Fruit fly (Drosophila melanogaster) whole organism, embryonic: ENCODE data around the gene Drsl4.

ENCODE experiments used
- ATbp ChIP-seq: fragments of 200-800 bp; sonication (Bioruptor generic); optimal IDR thresholded peaks from 2 replicates; lab custom pipeline; 2017; ENCODE audit warnings: missing biosample characterization, mild to moderate bottlenecking, missing genetic modification characterization, missing genetic modification reagents
- Ada2b ChIP-seq: fragments of 200-800 bp; sonication (Bioruptor generic); IDR thresholded peaks from 2 replicates; pipeline ENCODE4 v1.3.6; 2022; ENCODE audit warnings: missing biosample characterization, missing genetic modification characterization
- Atf3 ChIP-seq: fragments of 200-800 bp; sonication (Bioruptor generic); optimal IDR thresholded peaks from 3 replicates; lab custom pipeline; 2016; ENCODE audit warnings: missing biosample characterization, missing genetic modification characterization
- B-H2 ChIP-seq: fragments of 200-800 bp; sonication (Bioruptor generic); optimal IDR thresholded peaks from 2 replicates; lab custom pipeline; 2018; ENCODE audit warnings: missing biosample characterization, mild to moderate bottlenecking, missing genetic modification characterization
- Blimp-1 ChIP-seq: fragments of 200-800 bp; sonication (Bioruptor generic); optimal IDR thresholded peaks from 3 replicates; lab custom pipeline; 2018; ENCODE audit warnings: missing biosample characterization, missing genetic modification characterization, mild to moderate bottlenecking, moderate library complexity, missing genetic modification reagents
- CG10321 ChIP-seq: fragments of 200-800 bp; sonication (Bioruptor generic); IDR thresholded peaks from 2 replicates; pipeline ENCODE4 v1.3.6; 2022; ENCODE audit warnings: missing biosample characterization, missing genetic modification characterization
- CG10654 ChIP-seq: fragments of 200-800 bp; sonication (Bioruptor generic); optimal IDR thresholded peaks from 2 replicates; lab custom pipeline; 2016; ENCODE audit warnings: missing biosample characterization, missing genetic modification characterization
- CG11085 ChIP-seq: fragments of 200-800 bp; sonication (Bioruptor generic); IDR thresholded peaks from 2 replicates; pipeline ENCODE4 v1.3.6; 2022; ENCODE audit warnings: missing biosample characterization, missing genetic modification characterization
- CG11560 ChIP-seq: fragments of 200-800 bp; sonication (Bioruptor generic); IDR thresholded peaks from 3 replicates; pipeline ENCODE4 v1.3.6; 2022; ENCODE audit warnings: missing biosample characterization, missing genetic modification characterization
- CG12744 ChIP-seq: fragments of 200-800 bp; sonication (Bioruptor generic); optimal IDR thresholded peaks from 2 replicates; lab custom pipeline; 2016; ENCODE audit warnings: missing biosample characterization, missing genetic modification characterization
- CG15011 ChIP-seq: fragments of 200-800 bp; sonication (Bioruptor generic); optimal IDR thresholded peaks from 3 replicates; lab custom pipeline; 2018; ENCODE audit warnings: missing biosample characterization, mild to moderate bottlenecking, missing genetic modification characterization
- CG15269 ChIP-seq: fragments of 200-800 bp; sonication (Bioruptor generic); optimal IDR thresholded peaks from 2 replicates; lab custom pipeline; 2018; ENCODE audit warnings: missing biosample characterization, mild to moderate bottlenecking, missing genetic modification characterization, moderate library complexity
- CG17802 ChIP-seq: fragments of 200-800 bp; sonication (Bioruptor generic); optimal IDR thresholded peaks from 2 replicates; lab custom pipeline; 2018; ENCODE audit warnings: missing biosample characterization, mild to moderate bottlenecking, missing genetic modification characterization, moderate library complexity
- CG17829 ChIP-seq: fragments of 200-800 bp; optimal IDR thresholded peaks from 2 replicates; lab custom pipeline; 2019; ENCODE audit warnings: missing biosample characterization, mild to moderate bottlenecking, missing genetic modification characterization, moderate library complexity
- CG3065 ChIP-seq: fragments of 200-800 bp; sonication (Bioruptor generic); optimal IDR thresholded peaks from 2 replicates; lab custom pipeline; 2016; ENCODE audit warnings: missing biosample characterization, missing genetic modification characterization
- CG33557 ChIP-seq: fragments of 200-800 bp; sonication (Bioruptor generic); optimal IDR thresholded peaks from 2 replicates; lab custom pipeline; 2019; ENCODE audit warnings: missing biosample characterization, mild to moderate bottlenecking, missing genetic modification characterization, moderate library complexity
- CG34224 ChIP-seq: fragments of 200-800 bp; sonication (Bioruptor generic); IDR thresholded peaks from 3 replicates; pipeline ENCODE4 v1.3.6; 2022; ENCODE audit warnings: missing biosample characterization, missing genetic modification characterization; ENCODE audit not compliant: partially characterized antibody
- CG3726 ChIP-seq: fragments of 200-800 bp; sonication (Bioruptor generic); IDR thresholded peaks from 3 replicates; pipeline ENCODE4, ENCODE4 v1.3.6; 2022; ENCODE audit warnings: missing biosample characterization, missing genetic modification characterization
- CG42726 ChIP-seq: fragments of 200-800 bp; sonication (Bioruptor generic); IDR thresholded peaks from 2 replicates; pipeline ENCODE4 v1.3.6; 2022; ENCODE audit warnings: missing biosample characterization, missing genetic modification characterization; ENCODE audit not compliant: partially characterized antibody
- CG4328 ChIP-seq: fragments of 200-800 bp; sonication (Bioruptor generic); optimal IDR thresholded peaks from 3 replicates; lab custom pipeline; 2017; ENCODE audit warnings: missing biosample characterization, missing genetic modification reagents, missing genetic modification characterization
- CG4404 ChIP-seq: fragments of 200-800 bp; sonication (Bioruptor generic); IDR thresholded peaks from 2 replicates; pipeline ENCODE4 v1.3.6; 2022; ENCODE audit warnings: missing biosample characterization, missing genetic modification characterization
- CG6272 ChIP-seq: fragments of 200-800 bp; sonication (Bioruptor generic); IDR thresholded peaks from 2 replicates; pipeline ENCODE4 v1.3.6; 2022; ENCODE audit warnings: missing biosample characterization, missing genetic modification characterization
- CG6791 ChIP-seq: fragments of 200-800 bp; sonication (Bioruptor generic); IDR thresholded peaks from 3 replicates; pipeline ENCODE4 v1.3.6; 2022; ENCODE audit warnings: missing biosample characterization, missing genetic modification characterization; ENCODE audit not compliant: partially characterized antibody
- CG7963 ChIP-seq: fragments of 200-800 bp; sonication (Bioruptor generic); IDR thresholded peaks from 3 replicates; pipeline ENCODE4 v1.3.6; 2022; ENCODE audit warnings: missing biosample characterization, missing genetic modification characterization; ENCODE audit not compliant: partially characterized antibody
- CG8089 ChIP-seq: fragments of 200-800 bp; sonication (Bioruptor generic); optimal IDR thresholded peaks from 3 replicates; lab custom pipeline; 2016; ENCODE audit warnings: missing biosample characterization, missing genetic modification characterization
- CG8765 ChIP-seq: fragments of 200-800 bp; sonication (Bioruptor generic); IDR thresholded peaks from 2 replicates; pipeline ENCODE4 v1.3.6; 2022; ENCODE audit warnings: missing biosample characterization, missing genetic modification characterization
- CG9437 ChIP-seq: fragments of 200-800 bp; sonication (Bioruptor generic); optimal IDR thresholded peaks from 2 replicates; lab custom pipeline; 2018; ENCODE audit warnings: missing biosample characterization, mild to moderate bottlenecking, missing genetic modification characterization
- CG9876 ChIP-seq: fragments of 200-800 bp; sonication (Bioruptor generic); optimal IDR thresholded peaks from 2 replicates; lab custom pipeline; 2016; ENCODE audit warnings: missing biosample characterization, missing genetic modification characterization
- Gug ChIP-seq: fragments of 200-800 bp; sonication (Bioruptor generic); IDR thresholded peaks from 4 replicates; pipeline ENCODE4 v1.3.6; 2022; ENCODE audit warnings: missing biosample characterization, missing genetic modification characterization
- HHEX ChIP-seq: fragments of 200-800 bp; sonication (Bioruptor generic); optimal IDR thresholded peaks from 3 replicates; lab custom pipeline; 2017; ENCODE audit warnings: missing biosample characterization, mild to moderate bottlenecking, missing genetic modification characterization, missing genetic modification reagents
- Hand ChIP-seq: fragments of 200-800 bp; sonication (Bioruptor generic); optimal IDR thresholded peaks from 2 replicates; lab custom pipeline; 2017; ENCODE audit warnings: mild to moderate bottlenecking, missing biosample characterization, missing genetic modification reagents, missing genetic modification characterization
- Med ChIP-seq: fragments of 200-800 bp; sonication (Bioruptor generic); peaks from one replicate; lab custom pipeline; 2016; ENCODE audit warnings: missing biosample characterization, missing genetic modification characterization, mild to moderate bottlenecking, inconsistent platforms, moderate library complexity
- NC2α ChIP-seq: fragments of 200-800 bp; sonication (Bioruptor generic); optimal IDR thresholded peaks from 2 replicates; lab custom pipeline; 2016; ENCODE audit warnings: missing biosample characterization, missing genetic modification characterization
- Sin3A ChIP-seq: fragments of >200 bp; optimal IDR thresholded peaks from 2 replicates; lab custom pipeline; 2018
- Sry-δ ChIP-seq: fragments of 200-800 bp; sonication (Bioruptor generic); optimal IDR thresholded peaks from 2 replicates; lab custom pipeline; 2016; ENCODE audit warnings: missing biosample characterization, missing genetic modification characterization
- bowl ChIP-seq: fragments of 200-800 bp; sonication (Bioruptor generic); IDR thresholded peaks from 2 replicates; pipeline ENCODE4 v1.3.6; 2022; ENCODE audit warnings: missing biosample characterization, missing genetic modification characterization
- btn ChIP-seq: fragments of 200-800 bp; sonication (Bioruptor generic); optimal IDR thresholded peaks from 2 replicates; lab custom pipeline; 2016; ENCODE audit warnings: missing biosample characterization, missing genetic modification characterization
- chinmo ChIP-seq: fragments of 200-800 bp; sonication (Bioruptor generic); IDR thresholded peaks from 4 replicates; pipeline ENCODE4 v1.3.6; 2022; ENCODE audit warnings: missing biosample characterization, missing genetic modification characterization; ENCODE audit not compliant: partially characterized antibody
- dimm ChIP-seq: fragments of 200-800 bp; sonication (Bioruptor generic); IDR thresholded peaks from 2 replicates; pipeline ENCODE4 v1.3.6; 2022; ENCODE audit warnings: missing biosample characterization, missing genetic modification characterization
- dm ChIP-seq: fragments of 200-800 bp; sonication (Bioruptor generic); optimal IDR thresholded peaks from 3 replicates; lab custom pipeline; 2016; ENCODE audit warnings: missing biosample characterization, missing genetic modification characterization
- dpn ChIP-seq, 2 experiments: fragments of 200-800 bp; sonication (Bioruptor generic); optimal IDR thresholded peaks; 3 replicates each; lab custom pipeline; 2016; ENCODE audit warnings: missing biosample characterization in 2 of 2, missing genetic modification characterization in 2 of 2
- eyg ChIP-seq: fragments of 200-800 bp; sonication (Bioruptor generic); optimal IDR thresholded peaks from 3 replicates; lab custom pipeline; 2016; ENCODE audit warnings: missing biosample characterization, missing genetic modification characterization
- fd64A ChIP-seq: fragments of 200-800 bp; sonication (Bioruptor generic); optimal IDR thresholded peaks from 3 replicates; lab custom pipeline; 2018; ENCODE audit warnings: missing biosample characterization, mild to moderate bottlenecking, missing genetic modification characterization
- ftz-f1 ChIP-seq: fragments of 200-800 bp; sonication (Bioruptor generic); optimal IDR thresholded peaks from 2 replicates; lab custom pipeline; 2016; ENCODE audit warnings: missing biosample characterization, missing genetic modification characterization
- lola ChIP-seq, 3 experiments: fragments of >200 bp in 2 of 3; fragments of 200-800 bp in 1 of 3; sonication (Bioruptor generic) in 1 of 3; optimal IDR thresholded peaks; 2 replicates each; lab custom pipeline; 2017 to 2019; ENCODE audit warnings: missing biosample characterization in 3 of 3, missing genetic modification characterization in 3 of 3, mild to moderate bottlenecking in 1 of 3, moderate library complexity in 1 of 3
- pb ChIP-seq: fragments of 200-800 bp; sonication (Bioruptor generic); optimal IDR thresholded peaks from 3 replicates; lab custom pipeline; 2016; ENCODE audit warnings: missing biosample characterization, missing genetic modification characterization
- pita ChIP-seq: fragments of 200-800 bp; sonication (Bioruptor generic); optimal IDR thresholded peaks from 2 replicates; lab custom pipeline; 2017; ENCODE audit warnings: missing biosample characterization, mild to moderate bottlenecking, missing genetic modification characterization
- psq ChIP-seq: fragments of 200-800 bp; sonication (Bioruptor generic); optimal IDR thresholded peaks from 2 replicates; lab custom pipeline; 2017; ENCODE audit warnings: missing biosample characterization, missing genetic modification characterization
- sr ChIP-seq: fragments of 200-800 bp; sonication (Bioruptor generic); IDR thresholded peaks from 3 replicates; pipeline ENCODE4 v1.3.6; 2022; ENCODE audit warnings: missing biosample characterization, missing genetic modification characterization
- vnd ChIP-seq: fragments of 200-800 bp; sonication (Bioruptor generic); IDR thresholded peaks from 3 replicates; pipeline ENCODE4 v1.3.6; 2022; ENCODE audit warnings: missing biosample characterization, missing genetic modification characterization; ENCODE audit not compliant: partially characterized antibody
- z ChIP-seq: fragments of 200-800 bp; sonication (Bioruptor generic); IDR thresholded peaks from 3 replicates; pipeline ENCODE4 v1.3.6; 2022; ENCODE audit warnings: missing biosample characterization, missing genetic modification characterization

The Drsl4 gene

DNA sequence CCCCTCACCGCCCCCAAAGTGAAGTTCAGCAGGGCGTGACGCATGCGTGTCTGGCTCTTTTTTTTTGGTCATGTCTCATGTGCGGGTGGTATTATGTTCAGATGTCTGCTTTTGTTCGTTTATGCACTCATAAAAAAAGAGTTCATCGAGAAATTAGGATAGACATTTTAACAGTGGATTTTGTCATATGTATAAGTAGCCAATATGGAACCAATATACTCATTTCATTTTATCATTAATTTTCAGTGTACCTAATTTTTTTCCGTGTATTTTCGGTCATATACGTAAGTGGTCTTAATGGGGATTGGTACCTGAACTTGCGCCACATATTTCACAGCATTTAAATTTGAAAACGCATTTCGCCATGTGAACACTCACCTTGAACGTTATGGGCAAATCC lies 15.1 kb upstream of the Drsl4 start (continued):
- TF ChIP-seq CG4404 (GFP tag; lab: Robert Waterston, UW): 0 out of 2 replicates have a peak, but pooled peaks have one; percentile 29
- peak; percentile 63 for TF ChIP-seq btn (GFP tag; lab: Kevin White, UChicago)
- TF ChIP-seq CG33557 (GFP tag; lab: Kevin White, UChicago): peak; percentile 3
- no peak for TF ChIP-seq bowl (GFP tag; lab: Robert Waterston, UW)
- TF ChIP-seq HHEX (GFP tag; lab: Kevin White, UChicago): peak; percentile 58
- TF ChIP-seq CG6272: no peak
- TF ChIP-seq CG17829 (tag; lab: Kevin White, UChicago): peak; percentile 41
- TF ChIP-seq chinmo (GFP tag; lab: Robert Waterston, UW): no peak
- TF ChIP-seq sr: 0 out of 3 replicates have a peak, but pooled peaks have one; percentile 35
- TF ChIP-seq CG42726: no peak
- no peak for TF ChIP-seq pita (GFP tag; lab: Kevin White, UChicago)
- TF ChIP-seq B-H2: no peak
- no peak for TF ChIP-seq CG10321 (GFP tag; lab: Robert Waterston, UW)
- TF ChIP-seq CG8089 (GFP tag; lab: Kevin White, UChicago): no peak
- TF ChIP-seq CG34224 (GFP tag; lab: Robert Waterston, UW): no peak
- no peak for TF ChIP-seq NC2α (GFP tag; lab: Kevin White, UChicago)
- peak; percentile 65 for TF ChIP-seq CG15269 (tag; lab: Kevin White, UChicago)
- no peak for TF ChIP-seq dm
- TF ChIP-seq Gug: 0 out of 4 replicates have a peak, but pooled peaks have one; percentile 10
- peak in 1 of 3 experiments; percentile 21 for TF ChIP-seq lola (GFP tag; optimal IDR thresholded peaks at IDR 0.05; lab: Kevin White, UChicago)
- no peak for TF ChIP-seq dimm (GFP tag; lab: Robert Waterston, UW)
- no peak for TF ChIP-seq Hand (GFP tag; lab: Kevin White, UChicago)
- TF ChIP-seq CG9437 (GFP tag; lab: Kevin White, UChicago): peak; percentile 37
- TF ChIP-seq dpn (GFP tag; optimal IDR thresholded peaks at IDR 0.05; lab: Kevin White, UChicago): peak; percentile 20 to 58
- no peak for TF ChIP-seq Atf3 (GFP tag; lab: Kevin White, UChicago)
- TF ChIP-seq vnd (GFP tag; lab: Robert Waterston, UW): no peak
- TF ChIP-seq CG15011 (GFP tag; lab: Kevin White, UChicago): no peak
- TF ChIP-seq z (GFP tag; lab: Robert Waterston, UW): no peak
- peak; percentile 8 for TF ChIP-seq pb (GFP tag; lab: Kevin White, UChicago)
- TF ChIP-seq Ada2b (GFP tag; lab: Robert Waterston, UW): peak; percentile 73
- no peak for TF ChIP-seq CG6791 (GFP tag; lab: Robert Waterston, UW)
- no peak for TF ChIP-seq CG7963 (GFP tag; lab: Robert Waterston, UW)
- peak; percentile 49 for TF ChIP-seq CG10654 (GFP tag; lab: Kevin White, UChicago)
- TF ChIP-seq CG11560 (tag; lab: Robert Waterston, UW): 0 out of 3 replicates have a peak, but pooled peaks have one; percentile 7
- TF ChIP-seq CG12744 (GFP tag; lab: Kevin White, UChicago): no peak
- peak; percentile 15 for TF ChIP-seq Sry-δ (GFP tag; lab: Kevin White, UChicago)
- TF ChIP-seq CG9876 (GFP tag; lab: Kevin White, UChicago): no peak
- TF ChIP-seq CG3065 (GFP tag; lab: Kevin White, UChicago): peak; percentile 59
- TF ChIP-seq CG11085: no peak
- peak; percentile 19 for TF ChIP-seq fd64A
- peak; percentile 59 for TF ChIP-seq ATbp
- TF ChIP-seq Sin3A (lab: Kevin White, UChicago): no peak
- no peak for TF ChIP-seq CG3726 (GFP tag; lab: Robert Waterston, UW)
- peak; percentile 78 for TF ChIP-seq Blimp-1 (GFP tag; lab: Kevin White, UChicago)
- TF ChIP-seq CG17802 (tag; lab: Kevin White, UChicago): peak; percentile 4
- TF ChIP-seq Med (GFP tag; lab: Kevin White, UChicago): peak; percentile 85
- no peak for TF ChIP-seq ftz-f1 (GFP tag; lab: Kevin White, UChicago)
- TF ChIP-seq CG8765 (GFP tag; lab: Robert Waterston, UW): no peak
- no peak for TF ChIP-seq CG4328 (GFP tag; lab: Kevin White, UChicago)
- TF ChIP-seq eyg: peak; percentile 27
- no peak for TF ChIP-seq psq (GFP tag; lab: Kevin White, UChicago)
